Worm (Caenorhabditis elegans): ENCODE measurements around the gene B0303.11.

DNA sequence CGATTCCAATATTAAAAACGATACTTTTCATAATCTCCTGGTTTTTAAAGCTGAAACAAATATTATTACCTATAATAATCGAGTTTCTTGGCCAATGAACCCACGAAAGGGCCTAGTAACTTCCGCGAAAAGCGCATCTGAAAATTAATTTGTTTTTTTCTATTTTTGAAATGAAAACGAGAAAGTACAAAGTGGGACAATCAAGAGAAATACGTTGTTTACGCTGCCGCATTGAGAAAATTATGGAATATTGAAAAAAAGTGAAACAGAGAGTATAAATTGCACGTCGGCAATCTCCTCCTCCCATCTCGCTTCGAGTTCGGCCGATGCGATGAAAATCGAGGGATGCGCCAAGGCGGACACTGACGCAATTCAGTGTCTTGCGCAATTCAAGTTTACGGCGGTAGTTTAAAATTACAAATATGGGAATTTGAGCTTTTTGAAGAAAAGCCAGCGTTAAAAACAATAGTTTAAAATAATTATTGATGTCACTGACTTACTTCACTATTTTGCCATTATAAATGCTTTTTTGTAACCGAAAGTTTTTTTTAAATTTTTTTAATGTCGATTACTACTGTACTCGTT, 31.2 kb upstream of the B0303.11 start, which contains the start of gene pdhk-2:
- TF ChIP-seq ceh-31 (tag; optimal IDR thresholded peaks at IDR 0.05) (peak; percentile 82), C08G9.2 (tag; optimal IDR thresholded peaks at IDR 0.05) (peak; percentile 45), hlh-30 (tag; optimal IDR thresholded peaks at IDR 0.05; ENCODE audit: insufficient read depth) (peak; percentile 33), ama-1 (optimal IDR thresholded peaks at IDR 0.05) (no peak), Y22D7AL.16 (tag; optimal IDR thresholded peaks at IDR 0.05) (peak; percentile 6), pqm-1 (tag; optimal IDR thresholded peaks at IDR 0.05) (peak; percentile 53), pag-3 (tag; optimal IDR thresholded peaks at IDR 0.05; ENCODE audit: borderline replicate concordance) (no peak)

All from whole organism, late embryonic.